Worm (Caenorhabditis elegans) whole organism, L2 larva: ENCODE results near the gene fbxb-104.

Source experiments
- F13H6.1 ChIP-seq: sonication (generic microtip); optimal IDR thresholded peaks from 2 replicates; lab custom pipeline; 2016; ENCODE audit warnings: missing genetic modification characterization, missing compliant biosample characterization
- R02D3.7 ChIP-seq: fragments of 150-350 bp; optimal IDR thresholded peaks from 2 replicates; lab custom pipeline; 2014; ENCODE audit warnings: missing biosample characterization, missing genetic modification characterization
- ceh-16 ChIP-seq: fragments of 150-350 bp; optimal IDR thresholded peaks from 2 replicates; lab custom pipeline; 2014; ENCODE audit warnings: missing biosample characterization, missing genetic modification characterization
- ceh-82 ChIP-seq: fragments of 150-350 bp; optimal IDR thresholded peaks from 2 replicates; lab custom pipeline; 2014; ENCODE audit warnings: missing biosample characterization, missing genetic modification characterization
- nhr-12 ChIP-seq: fragments of 150-350 bp; optimal IDR thresholded peaks from 2 replicates; lab custom pipeline; 2014; ENCODE audit warnings: missing biosample characterization, missing genetic modification characterization
- nhr-21 ChIP-seq: fragments of 150-350 bp; optimal IDR thresholded peaks from 2 replicates; lab custom pipeline; 2014; ENCODE audit warnings: missing biosample characterization, missing genetic modification characterization
- nhr-25 ChIP-seq: fragments of 150-350 bp; sonication (generic microtip); optimal IDR thresholded peaks from 3 replicates; lab custom pipeline; 2014; ENCODE audit warnings: missing biosample characterization, missing genetic modification characterization
- skn-1 ChIP-seq: sonication (generic microtip); optimal IDR thresholded peaks from 2 replicates; lab custom pipeline; 2017; ENCODE audit warnings: missing biosample characterization, missing genetic modification characterization
- zag-1 ChIP-seq: fragments of 150-350 bp; optimal IDR thresholded peaks from 2 replicates; lab custom pipeline; 2014; ENCODE audit warnings: missing biosample characterization, missing genetic modification characterization

ce11 chrII:3458209-3458608 is 18.9 kb downstream of the fbxb-104 start, which contains the start of the genes C16C8.26 and C16C8.19:
- TF ChIP-seq nhr-25 (tag; lab: Kevin White, UChicago): no peak
- no peak for TF ChIP-seq F13H6.1 (tag; lab: Kevin White, UChicago)
- TF ChIP-seq ceh-82: no peak
- no peak for TF ChIP-seq ceh-16
- no peak for TF ChIP-seq skn-1 (tag; lab: Kevin White, UChicago)
- no peak for TF ChIP-seq nhr-12 (tag; lab: Kevin White, UChicago)
- TF ChIP-seq R02D3.7: no peak
- TF ChIP-seq nhr-21: no peak
- TF ChIP-seq zag-1 (tag; lab: Kevin White, UChicago): no peak
